Comparison of ENCODE assay signal across 2 worm cellular contexts in genomic region chrX:16335396-16335795, ce11.
A peak's percentile ranks its signal among the peaks of the same experiment; 100 is the strongest.
TF ChIP-seq lines count a peak whose summit lies in the region.

No protein-coding gene starts in this region.

TF ChIP-seq in whole organism, L4 larva, 104 proteins besides CTCF, POLR2A, EP300 and RAD21:
- TF ChIP-seq dve-1 (tag; optimal IDR thresholded peaks at IDR 0.05; lab: Kevin White, UChicago; ENCODE audit: insufficient read depth) (no peak), set-16 (GFP tag; IDR thresholded peaks at IDR 0.05; lab: Robert Waterston, UW) (peak; percentile 29; the same call in 1 of the 2 replicates), aha-1 (tag; lab: Kevin White, UChicago) (peak; percentile 88), unc-62 (GFP tag; optimal IDR thresholded peaks at IDR 0.05 in 1 of 2; lab: Kevin White, UChicago) (peak in 1 of 2 experiments; percentile 0), unc-62 (tag; optimal IDR thresholded peaks at IDR 0.05; lab: Kevin White, UChicago) (no peak)

TF ChIP-seq in whole organism, young adult, 124 proteins besides CTCF, POLR2A, EP300 and RAD21:
- peak; percentile 63; the same call in 1 of the 2 replicates for TF ChIP-seq zfh-2 (GFP tag; conservative IDR thresholded peaks at IDR 0.05; lab: Robert Waterston, UW)
- no peak for TF ChIP-seq repo-1 (tag; optimal IDR thresholded peaks at IDR 0.05; lab: Kevin White, UChicago)
- no peak for TF ChIP-seq ceh-27 (GFP tag; optimal IDR thresholded peaks at IDR 0.05; lab: Kevin White, UChicago)
- no peak for TF ChIP-seq F22D6.2 (tag; optimal IDR thresholded peaks at IDR 0.05; lab: Kevin White, UChicago)
- TF ChIP-seq bed-2 (GFP tag; IDR thresholded peaks at IDR 0.05; lab: Robert Waterston, UW), result no peak
- TF ChIP-seq lin-40 (tag; optimal IDR thresholded peaks at IDR 0.05; lab: Kevin White, UChicago), result no peak
TF ChIP-seq in whole organism, young adult: peak in this region for 1.
